Worm (Caenorhabditis elegans) whole organism, midembryonic: ENCODE measurements around the gene F11A5.18.

ENCODE experiments used
- T22C8.4 ChIP-seq: fragments of 200-800 bp; sonication (Bioruptor generic); IDR thresholded peaks from 2 replicates; pipeline ENCODE4 v1.3.6; 2022; ENCODE audit warnings: missing genetic modification characterization, missing compliant biosample characterization
- cog-1 ChIP-seq: sonication (generic microtip); optimal IDR thresholded peaks from 2 replicates; lab custom pipeline; 2016; ENCODE audit warnings: missing genetic modification characterization, missing compliant biosample characterization
- ref-1 ChIP-seq: fragments of 200-800 bp; sonication (Bioruptor generic); conservative IDR thresholded peaks from 2 replicates; pipeline ENCODE4 v1.3.6; 2022; ENCODE audit warnings: missing genetic modification reagents, missing genetic modification characterization, missing compliant biosample characterization

ce11 chrV:16202618-16203017, at the start of gene F11A5.18:
- TF ChIP-seq ref-1 (GFP tag; lab: Robert Waterston, UW) (no peak), cog-1 (tag; lab: Kevin White, UChicago) (no peak), T22C8.4 (GFP tag; lab: Robert Waterston, UW) (no peak)
